Worm (Caenorhabditis elegans) whole organism, early embryonic: ENCODE data around the gene W03B1.5.

Experiments used
- B0310.2 ChIP-seq: sonication (generic microtip); optimal IDR thresholded peaks from 2 replicates; lab custom pipeline; 2016; ENCODE audit warnings: mild to moderate bottlenecking, missing genetic modification characterization, missing compliant biosample characterization
- ama-1 ChIP-seq: fragments of 150-350 bp; optimal IDR thresholded peaks from 2 replicates; lab custom pipeline; 2014
- ceh-13 ChIP-seq: fragments of 200-800 bp; sonication (Bioruptor generic); optimal IDR thresholded peaks from 2 replicates; lab custom pipeline; 2018; ENCODE audit warnings: mild to moderate bottlenecking, missing genetic modification characterization, missing compliant biosample characterization
- ets-7 ChIP-seq: sonication (generic microtip); optimal IDR thresholded peaks from 2 replicates; lab custom pipeline; 2016; ENCODE audit warnings: missing genotype, missing genetic modification characterization, missing compliant biosample characterization
- flt-1 ChIP-seq: fragments of 200-800 bp; sonication (Bioruptor generic); IDR thresholded peaks from 2 replicates; pipeline ENCODE4 v1.3.6; 2022; ENCODE audit warnings: missing genetic modification characterization, missing compliant biosample characterization
- hmbx-1 ChIP-seq: sonication (generic microtip); optimal IDR thresholded peaks from 2 replicates; lab custom pipeline; 2016; ENCODE audit warnings: mild to moderate bottlenecking, missing genetic modification characterization, missing compliant biosample characterization
- scrt-1 ChIP-seq: fragments of 200-800 bp; sonication (Bioruptor generic); IDR thresholded peaks from 2 replicates; pipeline ENCODE4 v1.3.6; 2022; ENCODE audit warnings: missing genetic modification characterization, missing compliant biosample characterization
- sea-1 ChIP-seq: fragments of 200-800 bp; sonication (Bioruptor generic); conservative IDR thresholded peaks from 2 replicates; pipeline ENCODE4 v1.3.6; 2022; ENCODE audit warnings: missing genetic modification characterization, missing compliant biosample characterization
- tbx-11 ChIP-seq: fragments of 200-800 bp; sonication (Bioruptor generic); IDR thresholded peaks from 2 replicates; pipeline ENCODE4 v1.3.6; 2022; ENCODE audit warnings: missing genetic modification characterization, missing compliant biosample characterization
- tbx-37 ChIP-seq: fragments of 200-800 bp; sonication (Bioruptor generic); conservative IDR thresholded peaks from 2 replicates; pipeline ENCODE4 v1.3.6; 2022; ENCODE audit warnings: missing genetic modification reagents, missing genetic modification characterization, missing compliant biosample characterization
- tra-4 ChIP-seq: sonication (generic microtip); optimal IDR thresholded peaks from 2 replicates; lab custom pipeline; 2017; ENCODE audit warnings: missing genetic modification characterization, missing compliant biosample characterization

DNA sequence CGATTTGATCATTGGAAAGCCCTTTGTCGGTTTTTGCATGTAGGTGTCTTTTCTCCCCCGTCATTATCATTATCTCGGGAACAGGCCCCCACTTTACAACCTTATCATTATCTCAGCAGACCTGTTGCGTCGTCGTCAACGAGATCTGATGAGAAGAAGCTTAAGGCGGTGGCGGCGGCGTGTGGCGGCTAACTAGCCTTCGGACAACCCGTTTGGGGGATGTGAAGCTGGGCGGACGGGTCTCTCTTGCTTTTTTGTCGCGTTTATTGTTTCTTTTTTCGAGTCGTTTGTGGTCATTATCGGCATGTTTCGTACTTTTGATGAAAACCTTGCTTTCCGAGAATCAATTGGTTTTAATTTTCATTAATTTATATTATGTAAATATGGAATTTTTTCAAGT is 48.3 kb upstream of the W03B1.5 start:
- TF ChIP-seq tbx-11 (no peak), ama-1 (lab: Kevin White, UChicago) (no peak), flt-1 (GFP tag; lab: Robert Waterston, UW) (no peak), scrt-1 (GFP tag; lab: Robert Waterston, UW) (no peak), sea-1 (GFP tag; lab: Robert Waterston, UW) (no peak), ceh-13 (GFP tag; lab: Kevin White, UChicago) (no peak), tra-4 (tag; lab: Kevin White, UChicago) (no peak), ets-7 (tag; lab: Kevin White, UChicago) (no peak), hmbx-1 (tag; lab: Kevin White, UChicago) (no peak), tbx-37 (no peak), B0310.2 (no peak)
